Worm (Caenorhabditis elegans) whole organism, midembryonic: ENCODE results near the gene F40A3.2.

ENCODE experiments used
- cog-1 ChIP-seq: sonication (generic microtip); optimal IDR thresholded peaks from 2 replicates; lab custom pipeline; 2016; ENCODE audit warnings: missing genetic modification characterization, missing compliant biosample characterization
- flt-1 ChIP-seq: fragments of 200-800 bp; sonication (Bioruptor generic); IDR thresholded peaks from 2 replicates; pipeline ENCODE4 v1.3.6; 2022; ENCODE audit warnings: missing genetic modification characterization, missing compliant biosample characterization
- med-1 ChIP-seq: sonication (generic microtip); optimal IDR thresholded peaks from 2 replicates; lab custom pipeline; 2017; ENCODE audit warnings: missing genetic modification characterization, mild to moderate bottlenecking, missing compliant biosample characterization, antibody characterized with exemption, missing genetic modification reagents; ENCODE audit not compliant: insufficient read depth
- tab-1 ChIP-seq: fragments of 200-800 bp; sonication (Bioruptor generic); IDR thresholded peaks from 2 replicates; pipeline ENCODE4 v1.3.6; 2022; ENCODE audit warnings: missing genetic modification characterization, missing compliant biosample characterization
- ztf-23 ChIP-seq: fragments of 200-800 bp; sonication (Bioruptor generic); IDR thresholded peaks from 2 replicates; pipeline ENCODE4 v1.3.6; 2022; ENCODE audit warnings: missing genetic modification reagents, missing genetic modification characterization, missing compliant biosample characterization

ce11 chrV:7876881-7877475 lies 1.7 kb upstream of the F40A3.2 start, which contains the start of gene F40A3.3:
- no peak for TF ChIP-seq flt-1 (GFP tag; lab: Robert Waterston, UW)
- TF ChIP-seq cog-1: no peak
- TF ChIP-seq ztf-23: no peak
- TF ChIP-seq tab-1 (GFP tag; lab: Robert Waterston, UW): no peak
- no peak for TF ChIP-seq med-1 (GFP tag; lab: Kevin White, UChicago)
